Fruit fly (Drosophila melanogaster) whole organism, wandering third instar larva: ENCODE results near the gene CG6565.
A peak's percentile ranks its signal among the peaks of the same experiment; 100 is the strongest.

Experiments
- HLH106 ChIP-seq: fragments of 200-800 bp; optimal IDR thresholded peaks from 3 replicates; lab custom pipeline; 2019; ENCODE audit warnings: missing biosample characterization, mild to moderate bottlenecking, missing genetic modification characterization, moderate library complexity
- Vsx2 ChIP-seq: fragments of 200-300, 225-300 bp; sonication (Bioruptor generic); optimal IDR thresholded peaks from 2 replicates; lab custom pipeline; 2018; ENCODE audit warnings: missing biosample characterization, missing genetic modification characterization; ENCODE audit not compliant: partially characterized antibody
- ey ChIP-seq: fragments of 200-800 bp; sonication (Bioruptor generic); optimal IDR thresholded peaks from 2 replicates; lab custom pipeline; 2016; ENCODE audit warnings: missing biosample characterization, missing genetic modification characterization

DNA sequence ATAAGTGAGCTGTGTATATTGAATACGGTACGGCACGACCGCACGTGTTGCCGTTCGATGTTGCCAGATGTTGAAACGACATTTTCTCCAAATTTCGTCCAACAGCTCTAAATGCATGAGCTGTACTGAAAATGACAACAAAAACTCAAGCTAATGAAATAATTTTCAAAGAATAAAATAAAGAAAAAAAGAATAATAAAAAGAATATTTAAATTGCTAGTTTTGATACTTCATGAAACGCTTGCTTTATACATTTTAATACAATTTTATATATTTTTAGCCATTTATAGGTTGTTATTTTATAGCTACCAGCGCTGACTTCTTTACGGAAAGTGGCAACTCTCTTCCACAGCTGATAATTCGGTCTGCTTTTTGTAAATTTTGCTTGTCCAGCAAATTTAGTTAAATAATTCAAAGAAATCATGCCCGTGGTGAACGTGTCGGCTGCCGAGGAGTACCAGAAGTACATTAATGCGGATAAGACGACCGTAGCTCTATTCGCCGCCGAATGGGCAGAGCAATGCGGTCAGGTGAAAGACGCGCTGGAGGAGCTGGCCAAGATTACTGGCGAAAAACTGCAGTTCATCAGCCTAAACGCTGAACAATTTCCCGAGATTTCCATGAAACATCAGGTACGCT lies 7.6 kb upstream of the CG6565 start, which contains the start of the genes Nnp-1 and Grx3:
- no peak for TF ChIP-seq Vsx2 (GFP tag; lab: Kevin White, UChicago)
- TF ChIP-seq HLH106 (tag; lab: Kevin White, UChicago) = peak; percentile 82
- peak; percentile 22 for TF ChIP-seq ey (GFP tag; lab: Kevin White, UChicago)
